Fruit fly (Drosophila melanogaster): Measurements from ENCODE around the gene CG14710.

Gene CG14710

dm6 chr3R:11661712-11662111 lies 41.8 kb downstream of the CG14710 start (continued):
- TF ChIP-seq Dek (tag; optimal IDR thresholded peaks at IDR 0.05) (peak; percentile 38), Jarid2 (GFP tag; optimal IDR thresholded peaks at IDR 0.05) (peak; percentile 11), CG18262 (tag; optimal IDR thresholded peaks at IDR 0.05) (peak; percentile 70), CG2712 (tag; optimal IDR thresholded peaks at IDR 0.05) (peak; percentile 64), CG5180 (GFP tag; optimal IDR thresholded peaks at IDR 0.05) (peak; percentile 53), CG6683 (GFP tag; optimal IDR thresholded peaks at IDR 0.05) (peak; percentile 7), Nf-YB (GFP tag; optimal IDR thresholded peaks at IDR 0.05) (peak; percentile 14), wor (GFP tag; IDR thresholded peaks at IDR 0.05) (no peak), HLH4C (GFP tag; IDR thresholded peaks at IDR 0.05; ENCODE audit: partially characterized antibody) (no peak), Awh (GFP tag; IDR thresholded peaks at IDR 0.05) (peak; percentile 60; the same call in 1 of the 2 replicates)

- TF ChIP-seq CG1647 (GFP tag; optimal IDR thresholded peaks at IDR 0.05): no peak
- no peak for TF ChIP-seq Ets97D (GFP tag; optimal IDR thresholded peaks at IDR 0.05)
- no peak for TF ChIP-seq caup (GFP tag; optimal IDR thresholded peaks at IDR 0.05; ENCODE audit: severe bottlenecking)
- TF ChIP-seq Blimp-1 (GFP tag; optimal IDR thresholded peaks at IDR 0.05): no peak
- no peak for TF ChIP-seq pros (GFP tag; optimal IDR thresholded peaks at IDR 0.05)
- no peak for TF ChIP-seq CrebB (tag; optimal IDR thresholded peaks at IDR 0.05)
- TF ChIP-seq Six4 (GFP tag; optimal IDR thresholded peaks at IDR 0.05): no peak
- TF ChIP-seq Hr78 (GFP tag; optimal IDR thresholded peaks at IDR 0.05): no peak
- TF ChIP-seq Oli (tag; optimal IDR thresholded peaks at IDR 0.05): peak; percentile 12
- no peak for TF ChIP-seq pfk (GFP tag; optimal IDR thresholded peaks at IDR 0.05)
- TF ChIP-seq CG15514 (GFP tag; optimal IDR thresholded peaks at IDR 0.05): no peak
- TF ChIP-seq CG10431 (GFP tag; optimal IDR thresholded peaks at IDR 0.05): no peak
- TF ChIP-seq NC2β (GFP tag; optimal IDR thresholded peaks at IDR 0.05): no peak
- no peak for TF ChIP-seq bbx (GFP tag; IDR thresholded peaks at IDR 0.05; ENCODE audit: partially characterized antibody)
- TF ChIP-seq stwl (tag; optimal IDR thresholded peaks at IDR 0.05): no peak
- no peak for TF ChIP-seq p53 (GFP tag; optimal IDR thresholded peaks at IDR 0.05)
- TF ChIP-seq Sox100B (GFP tag; optimal IDR thresholded peaks at IDR 0.05): no peak
- no peak for TF ChIP-seq H2.0 (GFP tag; IDR thresholded peaks at IDR 0.05)
- no peak for TF ChIP-seq CG11093 (GFP tag; IDR thresholded peaks at IDR 0.05)
- no peak for TF ChIP-seq sna (GFP tag; IDR thresholded peaks at IDR 0.05; ENCODE audit: partially characterized antibody)
- no peak for TF ChIP-seq sqz (GFP tag; optimal IDR thresholded peaks at IDR 0.05)
- no peak for TF ChIP-seq mirr (GFP tag; optimal IDR thresholded peaks at IDR 0.05)
- TF ChIP-seq tap (tag; optimal IDR thresholded peaks at IDR 0.05): no peak
- TF ChIP-seq CG2889 (GFP tag; IDR thresholded peaks at IDR 0.05): no peak
- peak; percentile 16 for TF ChIP-seq ATbp (GFP tag; optimal IDR thresholded peaks at IDR 0.05)
- TF ChIP-seq HmgD (GFP tag; optimal IDR thresholded peaks at IDR 0.05): no peak
- TF ChIP-seq CG10979 (tag; optimal IDR thresholded peaks at IDR 0.05): peak; percentile 4
- TF ChIP-seq Scr (GFP tag; IDR thresholded peaks at IDR 0.05; ENCODE audit: partially characterized antibody): no peak
- no peak for TF ChIP-seq CG10654 (GFP tag; optimal IDR thresholded peaks at IDR 0.05)
- TF ChIP-seq Nf-YC (tag; optimal IDR thresholded peaks at IDR 0.05): no peak
- TF ChIP-seq ci (GFP tag; IDR thresholded peaks at IDR 0.05): no peak
- no peak for TF ChIP-seq CG11560 (tag; IDR thresholded peaks at IDR 0.05)
- TF ChIP-seq CG4820 (GFP tag; optimal IDR thresholded peaks at IDR 0.05): no peak
- TF ChIP-seq Taf1 (GFP tag; IDR thresholded peaks at IDR 0.05): no peak
- TF ChIP-seq Abd-B (GFP tag; optimal IDR thresholded peaks at IDR 0.05): no peak
- TF ChIP-seq CG1602 (GFP tag; optimal IDR thresholded peaks at IDR 0.05): no peak
- no peak for TF ChIP-seq Ets65A (GFP tag)
- TF ChIP-seq gt (GFP tag; IDR thresholded peaks at IDR 0.05): no peak
- TF ChIP-seq dmrt99B (tag; optimal IDR thresholded peaks at IDR 0.05): peak; percentile 37
- TF ChIP-seq ssp (GFP tag; IDR thresholded peaks at IDR 0.05): no peak
Observed at dm6 chr3R:11662617-11663016, 42.7 kb downstream of the CG14710 start.
